Worm (Caenorhabditis elegans) whole organism, early embryonic: ENCODE data around the gene elt-4.

Experiments
- B0310.2 ChIP-seq: sonication (generic microtip); optimal IDR thresholded peaks from 2 replicates; lab custom pipeline; 2016; ENCODE audit warnings: mild to moderate bottlenecking, missing genetic modification characterization, missing compliant biosample characterization
- F13C5.2 ChIP-seq: sonication (generic microtip); optimal IDR thresholded peaks from 2 replicates; lab custom pipeline; 2017; ENCODE audit warnings: mild to moderate bottlenecking, missing genetic modification characterization, inconsistent platforms, missing compliant biosample characterization
- aly-1 ChIP-seq: sonication (generic microtip); optimal IDR thresholded peaks from 2 replicates; lab custom pipeline; 2016; ENCODE audit warnings: missing genetic modification characterization, missing compliant biosample characterization
- ama-1 ChIP-seq: fragments of 150-350 bp; optimal IDR thresholded peaks from 2 replicates; lab custom pipeline; 2014
- ceh-13 ChIP-seq: fragments of 200-800 bp; sonication (Bioruptor generic); optimal IDR thresholded peaks from 2 replicates; lab custom pipeline; 2018; ENCODE audit warnings: mild to moderate bottlenecking, missing genetic modification characterization, missing compliant biosample characterization
- ceh-36 ChIP-seq: sonication (generic microtip); optimal IDR thresholded peaks from 2 replicates; lab custom pipeline; 2016; ENCODE audit warnings: missing genetic modification characterization, inconsistent platforms, missing compliant biosample characterization
- ets-7 ChIP-seq: sonication (generic microtip); optimal IDR thresholded peaks from 2 replicates; lab custom pipeline; 2016; ENCODE audit warnings: missing genotype, missing genetic modification characterization, missing compliant biosample characterization
- flt-1 ChIP-seq: fragments of 200-800 bp; sonication (Bioruptor generic); IDR thresholded peaks from 2 replicates; pipeline ENCODE4 v1.3.6; 2022; ENCODE audit warnings: missing genetic modification characterization, missing compliant biosample characterization
- hmbx-1 ChIP-seq: sonication (generic microtip); optimal IDR thresholded peaks from 2 replicates; lab custom pipeline; 2016; ENCODE audit warnings: mild to moderate bottlenecking, missing genetic modification characterization, missing compliant biosample characterization
- hmg-4 ChIP-seq: fragments of 200-800 bp; sonication (Bioruptor generic); optimal IDR thresholded peaks from 2 replicates; lab custom pipeline; 2018; ENCODE audit warnings: mild to moderate bottlenecking, missing genetic modification characterization, missing compliant biosample characterization
- hnd-1 ChIP-seq: sonication (generic microtip); optimal IDR thresholded peaks from 2 replicates; lab custom pipeline; 2016; ENCODE audit warnings: missing genetic modification characterization, missing compliant biosample characterization
- pes-1 ChIP-seq: fragments of 200-800 bp; sonication (Bioruptor generic); IDR thresholded peaks from 2 replicates; pipeline ENCODE4 v1.3.6; 2022; ENCODE audit warnings: missing genetic modification reagents, missing genetic modification characterization, missing compliant biosample characterization
- scrt-1 ChIP-seq: fragments of 200-800 bp; sonication (Bioruptor generic); IDR thresholded peaks from 2 replicates; pipeline ENCODE4 v1.3.6; 2022; ENCODE audit warnings: missing genetic modification characterization, missing compliant biosample characterization
- sea-1 ChIP-seq: fragments of 200-800 bp; sonication (Bioruptor generic); conservative IDR thresholded peaks from 2 replicates; pipeline ENCODE4 v1.3.6; 2022; ENCODE audit warnings: missing genetic modification characterization, missing compliant biosample characterization
- tbx-11 ChIP-seq: fragments of 200-800 bp; sonication (Bioruptor generic); IDR thresholded peaks from 2 replicates; pipeline ENCODE4 v1.3.6; 2022; ENCODE audit warnings: missing genetic modification characterization, missing compliant biosample characterization
- tbx-37 ChIP-seq: fragments of 200-800 bp; sonication (Bioruptor generic); conservative IDR thresholded peaks from 2 replicates; pipeline ENCODE4 v1.3.6; 2022; ENCODE audit warnings: missing genetic modification reagents, missing genetic modification characterization, missing compliant biosample characterization
- tra-4 ChIP-seq: sonication (generic microtip); optimal IDR thresholded peaks from 2 replicates; lab custom pipeline; 2017; ENCODE audit warnings: missing genetic modification characterization, missing compliant biosample characterization

The elt-4 gene

ce11 chrX:10485300-10485755, 10.0 kb downstream of the elt-4 start, which contains the start of gene C33D3.3:
Gene C33D3.3 (plus strand): TSS chrX:10485350.
- TF ChIP-seq ets-7 (tag; lab: Kevin White, UChicago) (no peak), ama-1 (no peak), scrt-1 (GFP tag; lab: Robert Waterston, UW) (no peak), hmg-4 (no peak), ceh-36 (no peak), F13C5.2 (tag; lab: Kevin White, UChicago) (no peak), ceh-13 (GFP tag; lab: Kevin White, UChicago) (no peak), sea-1 (no peak), tbx-37 (GFP tag; lab: Robert Waterston, UW) (no peak), aly-1 (tag; lab: Kevin White, UChicago) (no peak), tra-4 (tag; lab: Kevin White, UChicago) (no peak), pes-1 (GFP tag; lab: Robert Waterston, UW) (no peak), hnd-1 (tag; lab: Kevin White, UChicago) (no peak), B0310.2 (no peak), tbx-11 (no peak), hmbx-1 (tag; lab: Kevin White, UChicago) (no peak), flt-1 (GFP tag; lab: Robert Waterston, UW) (no peak)

- TF ChIP-seq aly-1 (tag; lab: Kevin White, UChicago) (no peak), hnd-1 (tag; lab: Kevin White, UChicago) (no peak), ceh-13 (GFP tag; lab: Kevin White, UChicago) (no peak), tra-4 (tag; lab: Kevin White, UChicago) (no peak), ets-7 (tag; lab: Kevin White, UChicago) (no peak), scrt-1 (GFP tag; lab: Robert Waterston, UW) (no peak), sea-1 (no peak), tbx-11 (no peak), ama-1 (no peak), hmbx-1 (tag; lab: Kevin White, UChicago) (no peak), flt-1 (GFP tag; lab: Robert Waterston, UW) (no peak), ceh-36 (no peak), F13C5.2 (tag; lab: Kevin White, UChicago) (no peak), tbx-37 (GFP tag; lab: Robert Waterston, UW) (no peak), B0310.2 (no peak), hmg-4 (no peak), pes-1 (GFP tag; lab: Robert Waterston, UW) (no peak)
These were observed 13.4 kb downstream of the elt-4 start, which contains the start of gene C33D3.4 for ce11 chrX:10488763-10489162. Gene C33D3.4 (plus strand): TSS chrX:10489063.

ce11 chrX:10491044-10491443, 15.7 kb downstream of the elt-4 start, which contains the start of gene C33D3.5:
Gene C33D3.5 (plus strand): TSS chrX:10491344.
- TF ChIP-seq flt-1 (GFP tag; lab: Robert Waterston, UW) = no peak
- no peak for TF ChIP-seq hmbx-1 (tag; lab: Kevin White, UChicago)
- TF ChIP-seq tbx-37 (GFP tag; lab: Robert Waterston, UW) = no peak

ce11 chrX:10491875-10492523, 16.7 kb downstream of the elt-4 start:
- TF ChIP-seq tra-4 (tag; lab: Kevin White, UChicago) = no peak
- no peak for TF ChIP-seq sea-1
- TF ChIP-seq hmg-4 = no peak
- TF ChIP-seq ceh-13 (GFP tag; lab: Kevin White, UChicago) = no peak
- TF ChIP-seq ceh-36 = no peak

ce11 chrX:10499590-10499989, 24.3 kb downstream of the elt-4 start, which contains the start of gene vab-3:
Gene vab-3 (plus strand): TSS chrX:10499890.
- TF ChIP-seq scrt-1 (GFP tag; lab: Robert Waterston, UW) (no peak), sea-1 (no peak), tbx-11 (no peak), B0310.2 (no peak), aly-1 (tag; lab: Kevin White, UChicago) (no peak), ceh-36 (no peak), hmbx-1 (tag; lab: Kevin White, UChicago) (no peak), tbx-37 (GFP tag; lab: Robert Waterston, UW) (no peak), F13C5.2 (tag; lab: Kevin White, UChicago) (no peak), pes-1 (GFP tag; lab: Robert Waterston, UW) (no peak), tra-4 (tag; lab: Kevin White, UChicago) (no peak), hnd-1 (tag; lab: Kevin White, UChicago) (no peak), ceh-13 (GFP tag; lab: Kevin White, UChicago) (no peak), ets-7 (tag; lab: Kevin White, UChicago) (no peak), ama-1 (no peak), hmg-4 (no peak), flt-1 (GFP tag; lab: Robert Waterston, UW) (no peak)

- no peak for TF ChIP-seq pes-1 (GFP tag; lab: Robert Waterston, UW)
- TF ChIP-seq ceh-36 = no peak
- TF ChIP-seq ceh-13 (GFP tag; lab: Kevin White, UChicago) = no peak
- no peak for TF ChIP-seq hmbx-1 (tag; lab: Kevin White, UChicago)
- TF ChIP-seq tbx-37 (GFP tag; lab: Robert Waterston, UW) = no peak
These were observed 28.1 kb downstream of the elt-4 start for ce11 chrX:10503393-10503792.

ce11 chrX:10505193-10505592, 29.9 kb downstream of the elt-4 start:
- TF ChIP-seq tbx-11 (no peak), ets-7 (tag; lab: Kevin White, UChicago) (no peak), ama-1 (no peak), tbx-37 (GFP tag; lab: Robert Waterston, UW) (no peak), sea-1 (no peak), ceh-13 (GFP tag; lab: Kevin White, UChicago) (no peak), flt-1 (GFP tag; lab: Robert Waterston, UW) (no peak), ceh-36 (no peak), hmg-4 (no peak), tra-4 (tag; lab: Kevin White, UChicago) (no peak), aly-1 (tag; lab: Kevin White, UChicago) (no peak), F13C5.2 (tag; lab: Kevin White, UChicago) (no peak), scrt-1 (GFP tag; lab: Robert Waterston, UW) (no peak), hmbx-1 (tag; lab: Kevin White, UChicago) (no peak), pes-1 (GFP tag; lab: Robert Waterston, UW) (no peak)
